Fruit fly (Drosophila melanogaster): ENCODE measurements around the gene CG33160.

- TF ChIP-seq CTCF (optimal IDR thresholded peaks at IDR 0.05): no peak
- no peak for TF ChIP-seq CG8478 (optimal IDR thresholded peaks at IDR 0.05)
These were observed 39.9 kb downstream of the CG33160 start, which contains the start of gene Asciz for dm6 chr3L:3166200-3166695.
